Fruit fly (Drosophila melanogaster) whole organism, prepupa: ENCODE data around the gene Pde6.

ENCODE experiments used
- Blimp-1 ChIP-seq: fragments of 200-800 bp; sonication (Bioruptor generic); optimal IDR thresholded peaks from 3 replicates; lab custom pipeline; 2017; ENCODE audit warnings: missing biosample characterization, missing genetic modification characterization, mild to moderate bottlenecking, moderate library complexity, missing genetic modification reagents
- CG11902 ChIP-seq: fragments of 200-800 bp; sonication (Bioruptor generic); optimal IDR thresholded peaks from 3 replicates; lab custom pipeline; 2016; ENCODE audit warnings: missing biosample characterization, missing genetic modification characterization
- CG15336 ChIP-seq: fragments of 200-800 bp; sonication (Bioruptor generic); IDR thresholded peaks from 2 replicates; pipeline ENCODE4 v1.3.6; 2022; ENCODE audit warnings: missing biosample characterization, missing genetic modification characterization
- CG1621 ChIP-seq: fragments of 200-800 bp; sonication (Bioruptor generic); optimal IDR thresholded peaks from 3 replicates; lab custom pipeline; 2018; ENCODE audit warnings: missing biosample characterization, mild to moderate bottlenecking, missing genetic modification characterization
- CG16779 ChIP-seq: fragments of 200-800 bp; sonication (Bioruptor generic); optimal IDR thresholded peaks from 3 replicates; lab custom pipeline; 2017; ENCODE audit warnings: missing biosample characterization, mild to moderate bottlenecking, missing genetic modification characterization
- CG3032 ChIP-seq: fragments of 200-800 bp; optimal IDR thresholded peaks from 2 replicates; lab custom pipeline; 2019; ENCODE audit warnings: missing biosample characterization, mild to moderate bottlenecking, missing genetic modification characterization, moderate library complexity
- CG31627 ChIP-seq: fragments of 200-800 bp; sonication (Bioruptor generic); optimal IDR thresholded peaks from 3 replicates; lab custom pipeline; 2016; ENCODE audit warnings: missing biosample characterization, missing genetic modification characterization
- CG32006 ChIP-seq: fragments of 200-800 bp; sonication (Bioruptor generic); optimal IDR thresholded peaks from 3 replicates; lab custom pipeline; 2017; ENCODE audit warnings: missing biosample characterization, mild to moderate bottlenecking, missing genetic modification characterization
- CG34406 ChIP-seq: fragments of 200-800 bp; sonication (Bioruptor generic); optimal IDR thresholded peaks from 3 replicates; lab custom pipeline; 2016; ENCODE audit warnings: missing biosample characterization, missing genetic modification characterization
- CG6163 ChIP-seq: fragments of 200-800 bp; sonication (Bioruptor generic); IDR thresholded peaks from 3 replicates; pipeline ENCODE4 v1.3.6; 2022; ENCODE audit warnings: missing biosample characterization, missing genetic modification characterization
- CG6276 ChIP-seq: fragments of 200-800 bp; sonication (Bioruptor generic); optimal IDR thresholded peaks from 2 replicates; lab custom pipeline; 2017; ENCODE audit warnings: missing biosample characterization, mild to moderate bottlenecking, missing genetic modification characterization
- CG6792 ChIP-seq: fragments of 200-800 bp; sonication (Bioruptor generic); optimal IDR thresholded peaks from 3 replicates; lab custom pipeline; 2016; ENCODE audit warnings: missing biosample characterization, missing genetic modification characterization
- CG6808 ChIP-seq: fragments of 200-800 bp; sonication (Bioruptor generic); optimal IDR thresholded peaks from 3 replicates; lab custom pipeline; 2017; ENCODE audit warnings: missing biosample characterization, missing genetic modification characterization, mild to moderate bottlenecking, moderate library complexity, missing genetic modification reagents
- CG7368 ChIP-seq: fragments of 200-800 bp; sonication (Bioruptor generic); optimal IDR thresholded peaks from 3 replicates; lab custom pipeline; 2016; ENCODE audit warnings: missing biosample characterization, missing genetic modification characterization
- CG8119 ChIP-seq: fragments of 200-800 bp; sonication (Bioruptor generic); IDR thresholded peaks from 3 replicates; pipeline ENCODE4 v1.3.6; 2022; ENCODE audit warnings: missing biosample characterization, missing genetic modification characterization
- CG8319 ChIP-seq: fragments of 200-800 bp; sonication (Bioruptor generic); optimal IDR thresholded peaks from 3 replicates; lab custom pipeline; 2016; ENCODE audit warnings: missing biosample characterization, missing genetic modification characterization
- Eip75B ChIP-seq: fragments of 200-800 bp; sonication (Bioruptor generic); optimal IDR thresholded peaks from 3 replicates; lab custom pipeline; 2016; ENCODE audit warnings: missing biosample characterization, missing genetic modification characterization
- Ets96B ChIP-seq: fragments of 200-800 bp; optimal IDR thresholded peaks from 2 replicates; lab custom pipeline; 2019; ENCODE audit warnings: missing biosample characterization, mild to moderate bottlenecking, missing genetic modification characterization, moderate library complexity
- Gug ChIP-seq: fragments of 200-800 bp; sonication (Bioruptor generic); IDR thresholded peaks from 2 replicates; pipeline ENCODE4 v1.3.6; 2022; ENCODE audit warnings: missing biosample characterization, missing genetic modification characterization
- Hr38 ChIP-seq: sonication (Bioruptor generic); optimal IDR thresholded peaks from 2 replicates; lab custom pipeline; 2016; ENCODE audit warnings: missing biosample characterization, missing genetic modification characterization
- Hr4 ChIP-seq: fragments of 200-800 bp; sonication (Bioruptor generic); optimal IDR thresholded peaks from 3 replicates; lab custom pipeline; 2016; ENCODE audit warnings: missing biosample characterization, missing genetic modification characterization
- Met ChIP-seq: fragments of 200-800 bp; sonication (Bioruptor generic); optimal IDR thresholded peaks from 3 replicates; lab custom pipeline; 2016; ENCODE audit warnings: missing biosample characterization, missing genetic modification characterization
- OdsH ChIP-seq: fragments of 200-800 bp; sonication (Bioruptor generic); optimal IDR thresholded peaks from 3 replicates; lab custom pipeline; 2016; ENCODE audit warnings: missing biosample characterization, missing genetic modification characterization
- Smox ChIP-seq: fragments of 200-800 bp; sonication (Bioruptor generic); optimal IDR thresholded peaks from 3 replicates; lab custom pipeline; 2016; ENCODE audit warnings: missing biosample characterization, missing genetic modification characterization
- Sox102F ChIP-seq: fragments of 200-800 bp; sonication (Bioruptor generic); optimal IDR thresholded peaks from 2 replicates; lab custom pipeline; 2016; ENCODE audit warnings: missing biosample characterization, mild to moderate bottlenecking, missing genetic modification characterization
- Sox15 ChIP-seq: fragments of 200-800 bp; sonication (Bioruptor generic); optimal IDR thresholded peaks from 3 replicates; lab custom pipeline; 2016; ENCODE audit warnings: missing biosample characterization, missing genetic modification characterization
- acj6 ChIP-seq: fragments of 200-800 bp; sonication (Bioruptor generic); optimal IDR thresholded peaks from 3 replicates; lab custom pipeline; 2016; ENCODE audit warnings: missing biosample characterization, missing genetic modification characterization
- cyc ChIP-seq: fragments of 200-800 bp; sonication (Bioruptor generic); optimal IDR thresholded peaks from 3 replicates; lab custom pipeline; 2016; ENCODE audit warnings: missing biosample characterization, missing genetic modification characterization
- dac ChIP-seq: fragments of 200-800 bp; sonication (Bioruptor generic); optimal IDR thresholded peaks from 2 replicates; lab custom pipeline; 2017; ENCODE audit warnings: missing biosample characterization, mild to moderate bottlenecking, missing genetic modification characterization
- eg ChIP-seq: fragments of 200-800 bp; sonication (Bioruptor generic); IDR thresholded peaks from 3 replicates; pipeline ENCODE4 v1.3.6; 2022; ENCODE audit warnings: missing biosample characterization, missing genetic modification characterization
- esn ChIP-seq: fragments of 200-800 bp; sonication (Bioruptor generic); optimal IDR thresholded peaks from 2 replicates; lab custom pipeline; 2016; ENCODE audit warnings: missing biosample characterization, mild to moderate bottlenecking, missing genetic modification characterization, moderate library complexity
- fkh ChIP-seq: fragments of 200-800 bp; sonication (Bioruptor generic); optimal IDR thresholded peaks from 3 replicates; lab custom pipeline; 2017; ENCODE audit warnings: missing biosample characterization, mild to moderate bottlenecking, missing genetic modification characterization, moderate library complexity
- lz ChIP-seq: fragments of 200-800 bp; sonication (Bioruptor generic); optimal IDR thresholded peaks from 3 replicates; lab custom pipeline; 2016; ENCODE audit warnings: missing biosample characterization, missing genetic modification characterization
- net ChIP-seq: fragments of 200-800 bp; sonication (Bioruptor generic); optimal IDR thresholded peaks from 3 replicates; lab custom pipeline; 2016; ENCODE audit warnings: missing biosample characterization, missing genetic modification characterization
- pdm3 ChIP-seq: fragments of 200-800 bp; sonication (Bioruptor generic); optimal IDR thresholded peaks from 3 replicates; lab custom pipeline; 2016; ENCODE audit warnings: missing biosample characterization, missing genetic modification characterization
- salr ChIP-seq, 2 experiments: fragments of 200-800 bp; sonication (Bioruptor generic); optimal IDR thresholded peaks; 3 replicates each; lab custom pipeline; 2016 to 2018; ENCODE audit warnings: missing biosample characterization in 2 of 2, missing genetic modification characterization in 2 of 2, mild to moderate bottlenecking in 1 of 2
- ss ChIP-seq, 2 experiments: fragments of 200-800 bp; sonication (Bioruptor generic); optimal IDR thresholded peaks; 2 replicates in 1 of 2; 3 replicates in 1 of 2; lab custom pipeline; 2017 to 2018; ENCODE audit warnings: mild to moderate bottlenecking in 2 of 2, missing biosample characterization in 2 of 2, missing genetic modification characterization in 2 of 2, moderate library complexity in 1 of 2
- svp ChIP-seq: fragments of 200-800 bp; sonication (Bioruptor generic); peaks from one replicate; lab custom pipeline; 2016; ENCODE audit warnings: missing biosample characterization, missing genetic modification characterization
- topi ChIP-seq: fragments of 200-800 bp; sonication (Bioruptor generic); optimal IDR thresholded peaks from 3 replicates; lab custom pipeline; 2016; ENCODE audit warnings: missing biosample characterization, missing genetic modification characterization
- vri ChIP-seq: fragments of 200-800 bp; sonication (Bioruptor generic); optimal IDR thresholded peaks from 3 replicates; lab custom pipeline; 2016; ENCODE audit warnings: missing biosample characterization, mild to moderate bottlenecking, missing genetic modification characterization

Gene Pde6

DNA sequence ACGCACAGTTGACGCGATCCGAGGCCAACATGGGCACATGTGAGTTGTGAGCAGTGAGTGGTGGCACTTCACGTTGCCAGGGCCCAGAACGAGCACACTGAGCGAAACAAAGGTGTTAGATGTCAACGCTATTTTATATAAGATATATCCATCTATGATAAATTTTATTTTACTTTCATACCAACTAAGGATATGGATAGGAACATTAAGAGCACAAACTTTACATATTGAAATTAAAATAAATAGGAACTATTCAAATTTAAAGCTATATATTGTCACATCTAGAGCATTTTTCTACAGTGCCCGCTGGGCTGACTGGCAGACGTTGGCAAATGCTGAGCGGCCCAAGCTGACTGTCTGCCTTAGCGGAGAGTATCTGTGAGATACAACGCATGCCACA, 88.4 kb downstream of the Pde6 start (continued):
- peak; percentile 70 for TF ChIP-seq CG6163 (GFP tag; lab: Robert Waterston, UW)
- no peak for TF ChIP-seq Hr38 (GFP tag; lab: Kevin White, UChicago)
- peak; percentile 46 for TF ChIP-seq net (GFP tag; lab: Kevin White, UChicago)
- TF ChIP-seq CG7368 (GFP tag; lab: Kevin White, UChicago), result peak; percentile 10
- peak; percentile 46 for TF ChIP-seq esn (GFP tag; lab: Kevin White, UChicago)
- peak; percentile 9 for TF ChIP-seq CG34406
- TF ChIP-seq CG6792 (GFP tag; lab: Kevin White, UChicago), result peak; percentile 42
- peak; percentile 32 for TF ChIP-seq CG6808 (GFP tag; lab: Kevin White, UChicago)
- TF ChIP-seq fkh (GFP tag; lab: Kevin White, UChicago), result no peak
- no peak for TF ChIP-seq Smox (GFP tag; lab: Kevin White, UChicago)
- peak; percentile 58 for TF ChIP-seq Ets96B (tag; lab: Kevin White, UChicago)
- no peak for TF ChIP-seq vri (GFP tag; lab: Kevin White, UChicago)
- peak; percentile 24 for TF ChIP-seq CG8319 (GFP tag; lab: Kevin White, UChicago)
- TF ChIP-seq CG11902 (GFP tag; lab: Kevin White, UChicago), result no peak
- TF ChIP-seq OdsH (GFP tag; lab: Kevin White, UChicago), result peak; percentile 68
- peak; percentile 42 for TF ChIP-seq dac (GFP tag; lab: Kevin White, UChicago)
- TF ChIP-seq pdm3, result peak; percentile 50
- peak; percentile 60 for TF ChIP-seq Hr4
- peak; percentile 82 for TF ChIP-seq CG32006 (GFP tag; lab: Kevin White, UChicago)
- TF ChIP-seq Met (GFP tag; lab: Kevin White, UChicago), result peak; percentile 57
- peak; percentile 78 for TF ChIP-seq CG8119 (GFP tag; lab: Robert Waterston, UW)
- no peak for TF ChIP-seq CG1621 (tag; lab: Kevin White, UChicago)
- TF ChIP-seq Blimp-1 (GFP tag; lab: Kevin White, UChicago), result no peak
- TF ChIP-seq CG31627 (GFP tag; lab: Kevin White, UChicago), result no peak
- TF ChIP-seq, all 60 proteins: peak for 46

dm6 chr3R:14468652-14469289, 89.3 kb downstream of the Pde6 start:
- TF ChIP-seq Sox102F (no peak), lz (GFP tag; lab: Kevin White, UChicago) (no peak), salr (GFP tag; optimal IDR thresholded peaks at IDR 0.05; lab: Kevin White, UChicago) (no peak), CG1621 (tag; lab: Kevin White, UChicago) (no peak), cyc (GFP tag; lab: Kevin White, UChicago) (no peak), acj6 (GFP tag; lab: Kevin White, UChicago) (no peak), CG8119 (GFP tag; lab: Robert Waterston, UW) (no peak), Hr4 (no peak), CG16779 (no peak), svp (GFP tag; lab: Kevin White, UChicago) (peak; percentile 71), Eip75B (GFP tag; lab: Kevin White, UChicago) (no peak), CG31627 (GFP tag; lab: Kevin White, UChicago) (no peak), ss (GFP tag; optimal IDR thresholded peaks at IDR 0.05; lab: Kevin White, UChicago) (peak in 1 of 2 experiments; percentile 5), CG3032 (tag; lab: Kevin White, UChicago) (no peak)

DNA sequence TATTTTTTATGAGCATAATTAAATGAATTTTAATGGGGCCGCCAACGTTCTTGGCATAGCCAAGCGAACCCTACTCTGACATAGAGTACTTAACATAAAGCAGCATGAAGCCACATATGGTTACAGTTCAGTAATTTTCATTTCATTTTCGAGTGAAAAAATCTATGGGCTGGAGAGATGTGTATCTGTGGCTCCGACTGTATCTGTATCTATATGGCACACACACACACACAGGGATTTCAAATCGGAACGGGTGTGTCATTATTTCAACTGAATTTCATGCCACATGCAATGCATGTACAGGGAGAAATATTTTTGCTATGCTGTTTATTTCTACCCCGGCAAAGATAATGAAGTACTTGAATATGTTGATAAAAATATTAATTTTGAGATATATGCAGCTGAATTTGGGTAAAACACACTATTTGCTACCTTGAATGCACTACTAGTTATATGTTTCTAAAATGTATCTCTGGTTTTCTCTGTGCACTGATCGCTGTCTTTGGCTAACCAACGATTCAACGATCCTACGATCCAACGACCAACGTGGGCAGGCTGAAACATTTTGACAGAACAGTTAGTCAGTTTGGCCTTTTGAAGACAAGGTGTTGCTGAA, 90.8 kb downstream of the Pde6 start:
- TF ChIP-seq CG6276 (GFP tag; lab: Kevin White, UChicago) (peak; percentile 36), CG8119 (GFP tag; lab: Robert Waterston, UW) (peak; percentile 21; the same call in 1 of the 3 replicates), ss (GFP tag; optimal IDR thresholded peaks at IDR 0.05; lab: Kevin White, UChicago) (peak in 1 of 2 experiments; percentile 13), CG15336 (GFP tag; lab: Robert Waterston, UW) (peak; percentile 39; the same call in 1 of the 2 replicates), svp (GFP tag; lab: Kevin White, UChicago) (peak; percentile 58), topi (GFP tag; lab: Kevin White, UChicago) (no peak), Ets96B (tag; lab: Kevin White, UChicago) (peak; percentile 12), Gug (GFP tag; lab: Robert Waterston, UW) (peak; percentile 13; the same call in 1 of the 2 replicates), CG1621 (tag; lab: Kevin White, UChicago) (no peak), eg (GFP tag; lab: Robert Waterston, UW) (peak; percentile 57; the same call in 2 of the 3 replicates), salr (GFP tag; optimal IDR thresholded peaks at IDR 0.05; lab: Kevin White, UChicago) (no peak), Sox15 (GFP tag; lab: Kevin White, UChicago) (no peak), CG6163 (GFP tag; lab: Robert Waterston, UW) (peak; percentile 23; the same call in 1 of the 3 replicates), CG32006 (GFP tag; lab: Kevin White, UChicago) (peak; percentile 41)
